Worm (Caenorhabditis elegans) whole organism, L1 larva: ENCODE results near the gene eelo-1.

Experiments used
- C16A3.4 ChIP-seq: fragments of 150-350 bp; optimal IDR thresholded peaks from 2 replicates; lab custom pipeline; 2014; ENCODE audit warnings: missing biosample characterization, missing genetic modification characterization
- F16B12.6 ChIP-seq: fragments of 150-350 bp; optimal IDR thresholded peaks from 2 replicates; lab custom pipeline; 2014; ENCODE audit warnings: missing biosample characterization, missing genetic modification characterization
- aha-1 ChIP-seq: fragments of 150-350 bp; optimal IDR thresholded peaks from 2 replicates; lab custom pipeline; 2014; ENCODE audit warnings: missing biosample characterization, missing genetic modification characterization
- blmp-1 ChIP-seq: fragments of 150-350 bp; optimal IDR thresholded peaks from 2 replicates; lab custom pipeline; 2014; ENCODE audit warnings: missing biosample characterization, missing genetic modification characterization
- ceh-63 ChIP-seq: fragments of 200-800 bp; sonication (Bioruptor generic); optimal IDR thresholded peaks from 2 replicates; lab custom pipeline; 2018; ENCODE audit warnings: mild to moderate bottlenecking, missing genetic modification characterization, missing compliant biosample characterization
- ceh-82 ChIP-seq, 3 experiments: fragments of 150-350 bp in 1 of 3; sonication (generic microtip) in 2 of 3; optimal IDR thresholded peaks; 2 replicates each; lab custom pipeline; 2014 to 2017; ENCODE audit warnings: missing biosample characterization in 3 of 3, missing genetic modification characterization in 3 of 3
- ceh-88 ChIP-seq: fragments of 200-800 bp; sonication (Bioruptor generic); IDR thresholded peaks from 2 replicates; pipeline ENCODE4 v1.3.6; 2022; ENCODE audit warnings: missing genetic modification characterization, missing compliant biosample characterization
- dpl-1 ChIP-seq, 3 experiments: fragments of 150-350 bp in 2 of 3; sonication (generic microtip) in 1 of 3; optimal IDR thresholded peaks; 2 replicates each; lab custom pipeline; 2014 to 2017; ENCODE audit warnings: missing biosample characterization in 3 of 3, missing genetic modification characterization in 3 of 3, missing genetic modification reagents in 3 of 3
- dsc-1 ChIP-seq: sonication (generic microtip); optimal IDR thresholded peaks from 2 replicates; lab custom pipeline; 2016; ENCODE audit warnings: mild to moderate bottlenecking, missing genetic modification characterization, missing compliant biosample characterization
- efl-1 ChIP-seq, 4 experiments: fragments of 150-350 bp; optimal IDR thresholded peaks in 3 of 4; peaks in 1 of 4; 1 replicate in 1 of 4; 2 replicates in 3 of 4; lab custom pipeline; 2014; ENCODE audit warnings: missing biosample characterization in 2 of 4, missing genetic modification characterization in 2 of 4, missing genetic modification reagents in 2 of 4
- elt-2 ChIP-seq: sonication (generic microtip); optimal IDR thresholded peaks from 2 replicates; lab custom pipeline; 2016; ENCODE audit warnings: missing genetic modification characterization, mild to moderate bottlenecking, inconsistent platforms, missing compliant biosample characterization, missing genetic modification reagents
- elt-3 ChIP-seq, 6 experiments: fragments of 150-350 bp in 1 of 6; sonication (generic microtip); optimal IDR thresholded peaks; 2 replicates each; lab custom pipeline; 2017 to 2018; ENCODE audit warnings: missing biosample characterization in 6 of 6, missing genetic modification characterization in 6 of 6, inconsistent platforms in 1 of 6
- fkh-10 ChIP-seq: sonication (generic microtip); optimal IDR thresholded peaks from 2 replicates; lab custom pipeline; 2017; ENCODE audit warnings: missing biosample characterization, missing genetic modification reagents, missing genetic modification characterization
- fkh-8 ChIP-seq: sonication (generic microtip); optimal IDR thresholded peaks from 2 replicates; lab custom pipeline; 2016; ENCODE audit warnings: mild to moderate bottlenecking, missing genetic modification characterization, missing compliant biosample characterization
- hlh-4 ChIP-seq: sonication (generic microtip); optimal IDR thresholded peaks from 2 replicates; lab custom pipeline; 2016; ENCODE audit warnings: mild to moderate bottlenecking, missing genetic modification characterization, missing compliant biosample characterization
- isw-1 ChIP-seq: fragments of 200-800 bp; sonication (Bioruptor generic); IDR thresholded peaks from 2 replicates; pipeline ENCODE4 v1.3.6; 2022; ENCODE audit warnings: missing genetic modification characterization, missing compliant biosample characterization
- lin-13 ChIP-seq: fragments of 150-350 bp; optimal IDR thresholded peaks from 2 replicates; lab custom pipeline; 2014; ENCODE audit warnings: missing biosample characterization, missing genetic modification reagents, missing genetic modification characterization
- lin-14 ChIP-seq: fragments of 200-800 bp; sonication (Bioruptor generic); optimal IDR thresholded peaks from 2 replicates; lab custom pipeline; 2018; ENCODE audit warnings: mild to moderate bottlenecking, missing genetic modification characterization, moderate library complexity, missing compliant biosample characterization
- lin-15B ChIP-seq: fragments of 150-350 bp; sonication (generic microtip); optimal IDR thresholded peaks from 3 replicates; lab custom pipeline; 2014; ENCODE audit warnings: missing biosample characterization, missing genetic modification characterization
- lin-35 ChIP-seq, 2 experiments: fragments of 150-350 bp; optimal IDR thresholded peaks; 2 replicates each; lab custom pipeline; 2014; ENCODE audit warnings: missing biosample characterization in 2 of 2, missing genetic modification characterization in 2 of 2, missing genetic modification reagents in 2 of 2
- lin-39 ChIP-seq: fragments of 150-350 bp; optimal IDR thresholded peaks from 2 replicates; lab custom pipeline; 2014; ENCODE audit warnings: missing biosample characterization, missing genetic modification reagents, missing genetic modification characterization
- lsy-2 ChIP-seq, 2 experiments: fragments of 150-350 bp; optimal IDR thresholded peaks; 2 replicates each; lab custom pipeline; 2014; ENCODE audit warnings: missing biosample characterization in 2 of 2, missing genetic modification characterization in 2 of 2
- mab-9 ChIP-seq: fragments of 200-800 bp; sonication (Bioruptor generic); IDR thresholded peaks from 2 replicates; pipeline ENCODE4 v1.3.6; 2022; ENCODE audit warnings: missing genetic modification reagents, missing genetic modification characterization, missing compliant biosample characterization
- mep-1 ChIP-seq: fragments of 150-350 bp; optimal IDR thresholded peaks from 2 replicates; lab custom pipeline; 2014; ENCODE audit warnings: missing biosample characterization, missing genetic modification characterization
- nhr-12 ChIP-seq: sonication (generic microtip); optimal IDR thresholded peaks from 2 replicates; lab custom pipeline; 2017; ENCODE audit warnings: missing biosample characterization, missing genetic modification characterization
- nhr-19 ChIP-seq: fragments of 200-800 bp; sonication (Bioruptor generic); conservative IDR thresholded peaks from 2 replicates; pipeline ENCODE4 v1.3.6; 2022; ENCODE audit warnings: missing genetic modification characterization, missing compliant biosample characterization
- nhr-20 ChIP-seq: sonication (generic microtip); optimal IDR thresholded peaks from 2 replicates; lab custom pipeline; 2016; ENCODE audit warnings: mild to moderate bottlenecking, missing genetic modification characterization, missing compliant biosample characterization
- nhr-28 ChIP-seq: fragments of 150-350 bp; optimal IDR thresholded peaks from 2 replicates; lab custom pipeline; 2014; ENCODE audit warnings: missing biosample characterization, missing genetic modification characterization
- nhr-71 ChIP-seq: sonication (generic microtip); optimal IDR thresholded peaks from 2 replicates; lab custom pipeline; 2016; ENCODE audit warnings: mild to moderate bottlenecking, missing genetic modification characterization, moderate library complexity, missing compliant biosample characterization
- nhr-76 ChIP-seq: sonication (generic microtip); optimal IDR thresholded peaks from 2 replicates; lab custom pipeline; 2017; ENCODE audit warnings: missing biosample characterization, missing genetic modification characterization
- nhr-77 ChIP-seq: fragments of 150-350 bp; optimal IDR thresholded peaks from 2 replicates; lab custom pipeline; 2014; ENCODE audit warnings: missing biosample characterization, missing genetic modification characterization
- nhr-84 ChIP-seq: sonication (generic microtip); optimal IDR thresholded peaks from 2 replicates; lab custom pipeline; 2017; ENCODE audit warnings: missing biosample characterization, missing genetic modification characterization
- nhr-85 ChIP-seq: sonication (generic microtip); peaks from one replicate; lab custom pipeline; 2016; ENCODE audit warnings: missing genetic modification characterization, inconsistent platforms, missing compliant biosample characterization
- rnt-1 ChIP-seq: sonication (generic microtip); optimal IDR thresholded peaks from 2 replicates; lab custom pipeline; 2016; ENCODE audit warnings: mild to moderate bottlenecking, missing genetic modification characterization, moderate library complexity, missing compliant biosample characterization
- snu-23 ChIP-seq: sonication (generic microtip); optimal IDR thresholded peaks from 2 replicates; lab custom pipeline; 2016; ENCODE audit warnings: missing genetic modification characterization, missing compliant biosample characterization
- sptf-1 ChIP-seq: fragments of 150-350 bp; optimal IDR thresholded peaks from 2 replicates; lab custom pipeline; 2014; ENCODE audit warnings: missing biosample characterization, missing genetic modification characterization
- swsn-7 ChIP-seq: sonication (generic microtip); optimal IDR thresholded peaks from 2 replicates; lab custom pipeline; 2016; ENCODE audit warnings: missing genetic modification characterization, missing compliant biosample characterization
- tbx-2 ChIP-seq: sonication (generic microtip); optimal IDR thresholded peaks from 2 replicates; lab custom pipeline; 2016; ENCODE audit warnings: missing genetic modification characterization, missing compliant biosample characterization
- unc-130 ChIP-seq: fragments of 150-350 bp; optimal IDR thresholded peaks from 2 replicates; lab custom pipeline; 2017; ENCODE audit warnings: missing biosample characterization, missing genetic modification characterization, inconsistent platforms
- unc-62 ChIP-seq: fragments of 150-350 bp; optimal IDR thresholded peaks from 2 replicates; lab custom pipeline; 2014; ENCODE audit warnings: missing biosample characterization, missing genetic modification reagents, missing genetic modification characterization
- unc-86 ChIP-seq: sonication (generic microtip); optimal IDR thresholded peaks from 2 replicates; lab custom pipeline; 2016; ENCODE audit warnings: missing genetic modification characterization, missing compliant biosample characterization
- unc-98 ChIP-seq: fragments of 200-800 bp; sonication (Bioruptor generic); IDR thresholded peaks from 2 replicates; pipeline ENCODE4 v1.3.6; 2022; ENCODE audit warnings: missing genetic modification characterization, missing compliant biosample characterization
- vab-15 ChIP-seq: sonication (generic microtip); optimal IDR thresholded peaks from 2 replicates; lab custom pipeline; 2017; ENCODE audit warnings: missing genotype, mild to moderate bottlenecking, missing genetic modification characterization, missing compliant biosample characterization
- xbp-1 ChIP-seq: sonication (generic microtip); optimal IDR thresholded peaks from 2 replicates; lab custom pipeline; 2016; ENCODE audit warnings: missing genetic modification characterization, missing compliant biosample characterization
- ztf-11 ChIP-seq, 2 experiments: sonication (generic microtip); optimal IDR thresholded peaks; 2 replicates each; lab custom pipeline; 2016 to 2017; ENCODE audit warnings: missing genetic modification characterization in 2 of 2, missing biosample characterization in 1 of 2, missing compliant biosample characterization in 1 of 2

The eelo-1 gene

DNA sequence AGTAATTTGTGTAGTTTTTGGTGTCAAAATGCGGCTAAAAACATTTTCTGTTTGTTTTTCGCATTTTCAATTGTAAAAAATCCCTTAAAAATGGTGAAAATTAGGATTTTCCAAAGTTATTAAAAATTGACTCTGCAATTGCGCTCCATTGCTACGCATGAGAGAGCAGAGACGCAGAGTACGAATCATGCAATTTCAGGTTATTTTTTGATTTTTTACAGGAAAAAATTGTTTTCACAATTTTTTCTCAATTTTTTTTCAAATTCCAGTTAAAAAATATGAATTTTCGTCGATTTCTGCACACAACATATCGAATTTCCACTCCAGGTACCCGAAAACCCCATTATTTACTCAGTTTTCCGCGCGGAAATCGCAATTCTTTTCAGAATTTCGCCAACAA is 24.7 kb downstream of the eelo-1 start, which contains the start of gene mtg-1:
Gene mtg-1, plus strand, starts transcription at position 160 of the 400 bp plus-strand sequence.
- TF ChIP-seq fkh-8 (tag; lab: Kevin White, UChicago), result no peak
- no peak for TF ChIP-seq nhr-12 (tag; lab: Kevin White, UChicago)
- 0 out of 2 replicates have a peak, but pooled peaks have one; percentile 19 for TF ChIP-seq nhr-19
- no peak for TF ChIP-seq unc-62 (GFP tag; lab: Kevin White, UChicago)
- TF ChIP-seq F16B12.6 (tag; lab: Kevin White, UChicago), result peak; percentile 34
- peak; percentile 16 to 43 (median 32) for TF ChIP-seq ceh-82 (tag; optimal IDR thresholded peaks at IDR 0.05; lab: Kevin White, UChicago)
- peak; percentile 55 to 67 (median 60) for TF ChIP-seq dpl-1 (GFP tag; optimal IDR thresholded peaks at IDR 0.05; lab: Kevin White, UChicago)
- no peak for TF ChIP-seq nhr-77 (tag; lab: Kevin White, UChicago)
- TF ChIP-seq lin-14 (GFP tag; lab: Kevin White, UChicago), result peak; percentile 18
- TF ChIP-seq dsc-1 (tag; lab: Kevin White, UChicago), result no peak
- peak; percentile 49 for TF ChIP-seq C16A3.4 (tag; lab: Kevin White, UChicago)
- TF ChIP-seq lin-13 (GFP tag; lab: Kevin White, UChicago), result peak; percentile 47
- no peak for TF ChIP-seq elt-2 (tag; lab: Kevin White, UChicago)
- TF ChIP-seq nhr-76 (tag; lab: Kevin White, UChicago), result no peak
- no peak for TF ChIP-seq ceh-63 (GFP tag; lab: Kevin White, UChicago)
- TF ChIP-seq unc-86 (tag; lab: Kevin White, UChicago), result no peak
- TF ChIP-seq sptf-1 (tag; lab: Kevin White, UChicago), result no peak
- TF ChIP-seq fkh-10 (GFP tag; lab: Kevin White, UChicago), result peak; percentile 7
- TF ChIP-seq aha-1 (tag; lab: Kevin White, UChicago), result no peak
- TF ChIP-seq lsy-2 (tag; optimal IDR thresholded peaks at IDR 0.05; lab: Kevin White, UChicago), result peak; percentile 57 to 69
- peak; percentile 69 for TF ChIP-seq unc-130 (tag; lab: Kevin White, UChicago)
- TF ChIP-seq swsn-7 (tag; lab: Kevin White, UChicago), result peak; percentile 33
- 0 out of 2 replicates have a peak, but pooled peaks have one; percentile 0 for TF ChIP-seq unc-98 (GFP tag; lab: Robert Waterston, UW)
- TF ChIP-seq mab-9 (GFP tag; lab: Robert Waterston, UW), result no peak
- TF ChIP-seq rnt-1 (tag; lab: Kevin White, UChicago), result no peak
- TF ChIP-seq elt-3 (tag; optimal IDR thresholded peaks at IDR 0.05; lab: Kevin White, UChicago), result no peak
- no peak for TF ChIP-seq nhr-84 (tag; lab: Kevin White, UChicago)
- no peak for TF ChIP-seq nhr-28 (tag; lab: Kevin White, UChicago)
- TF ChIP-seq xbp-1 (tag; lab: Kevin White, UChicago), result peak; percentile 4
- peak; percentile 27 for TF ChIP-seq nhr-20 (tag; lab: Kevin White, UChicago)
- TF ChIP-seq mep-1 (tag; lab: Kevin White, UChicago), result peak; percentile 66
- no peak for TF ChIP-seq vab-15 (tag; lab: Kevin White, UChicago)
- no peak for TF ChIP-seq ztf-11 (tag; optimal IDR thresholded peaks at IDR 0.05; lab: Kevin White, UChicago)
- peak; percentile 53 for TF ChIP-seq nhr-85
- TF ChIP-seq lin-39 (tag; lab: Kevin White, UChicago), result peak; percentile 3
- peak; percentile 7 for TF ChIP-seq blmp-1
- peak; percentile 36 to 48 for TF ChIP-seq lin-35 (GFP tag; optimal IDR thresholded peaks at IDR 0.05; lab: Kevin White, UChicago)
- TF ChIP-seq efl-1 (optimal IDR thresholded peaks at IDR 0.05; lab: Kevin White, UChicago), result peak; percentile 62 to 74
- TF ChIP-seq efl-1 (GFP tag; optimal IDR thresholded peaks at IDR 0.05 in 1 of 2; lab: Kevin White, UChicago), result peak; percentile 67 to 97
- TF ChIP-seq isw-1 (GFP tag; lab: Robert Waterston, UW), result peak; percentile 21
- TF ChIP-seq ceh-88 (GFP tag; lab: Robert Waterston, UW), result no peak
- peak; percentile 58 for TF ChIP-seq snu-23
- TF ChIP-seq nhr-71 (tag; lab: Kevin White, UChicago), result no peak
- no peak for TF ChIP-seq tbx-2
- TF ChIP-seq hlh-4 (tag; lab: Kevin White, UChicago), result no peak
- TF ChIP-seq lin-15B (tag; lab: Kevin White, UChicago), result peak; percentile 56
- TF ChIP-seq, all 84 proteins: peak for 23
